Worm (Caenorhabditis elegans): ENCODE measurements around the gene pgap-1.
"Not testable (repeated sequence)": the region's sequence is repeated elsewhere in the genome, so short reads cannot be mapped to it uniquely, and the experiment has no call there.

pgap-1 gene

ce11 chrV:11279564-11279963, 37.9 kb downstream of the pgap-1 start:
- TF ChIP-seq tra-4 (tag; optimal IDR thresholded peaks at IDR 0.05), result no peak
- TF ChIP-seq ceh-36 (tag; optimal IDR thresholded peaks at IDR 0.05), result no peak
- TF ChIP-seq ceh-13 (GFP tag; optimal IDR thresholded peaks at IDR 0.05), result no peak
- no peak for TF ChIP-seq hmbx-1 (tag; optimal IDR thresholded peaks at IDR 0.05)
- no peak for TF ChIP-seq flt-1 (GFP tag; IDR thresholded peaks at IDR 0.05)
- TF ChIP-seq sea-1 (GFP tag; conservative IDR thresholded peaks at IDR 0.05), result no peak
- TF ChIP-seq F13C5.2 (tag; optimal IDR thresholded peaks at IDR 0.05), result no peak
- TF ChIP-seq scrt-1 (GFP tag; IDR thresholded peaks at IDR 0.05), result no peak
- no peak for TF ChIP-seq hnd-1 (tag; optimal IDR thresholded peaks at IDR 0.05)
- TF ChIP-seq ets-7 (tag; optimal IDR thresholded peaks at IDR 0.05), result no peak
- TF ChIP-seq aly-1 (tag; optimal IDR thresholded peaks at IDR 0.05), result no peak
- no peak for TF ChIP-seq tbx-11 (GFP tag; IDR thresholded peaks at IDR 0.05)
- TF ChIP-seq B0310.2 (tag; optimal IDR thresholded peaks at IDR 0.05), result no peak
- no peak for TF ChIP-seq tbx-37 (GFP tag; conservative IDR thresholded peaks at IDR 0.05)
- no peak for TF ChIP-seq ama-1 (optimal IDR thresholded peaks at IDR 0.05)
- no peak for TF ChIP-seq hmg-4 (GFP tag; optimal IDR thresholded peaks at IDR 0.05)
- no peak for TF ChIP-seq pes-1 (GFP tag; IDR thresholded peaks at IDR 0.05)

ce11 chrV:11281414-11282209, 39.9 kb downstream of the pgap-1 start:
- TF ChIP-seq sea-1 (GFP tag; conservative IDR thresholded peaks at IDR 0.05) (no peak), hmg-4 (GFP tag; optimal IDR thresholded peaks at IDR 0.05) (peak; percentile 52)

ce11 chrV:11282272-11282671, 40.6 kb downstream of the pgap-1 start, which contains the start of gene gly-20:
Gene gly-20 (plus strand): TSS chrV:11282572.
- TF ChIP-seq hnd-1 (tag; optimal IDR thresholded peaks at IDR 0.05) (no peak), pes-1 (GFP tag; IDR thresholded peaks at IDR 0.05) (no peak), B0310.2 (tag; optimal IDR thresholded peaks at IDR 0.05) (no peak), hmg-4 (GFP tag; optimal IDR thresholded peaks at IDR 0.05) (no peak), F13C5.2 (tag; optimal IDR thresholded peaks at IDR 0.05) (no peak), ama-1 (optimal IDR thresholded peaks at IDR 0.05) (no peak), sea-1 (GFP tag; conservative IDR thresholded peaks at IDR 0.05) (no peak), tbx-11 (GFP tag; IDR thresholded peaks at IDR 0.05) (no peak), ceh-13 (GFP tag; optimal IDR thresholded peaks at IDR 0.05) (no peak), tbx-37 (GFP tag; conservative IDR thresholded peaks at IDR 0.05) (no peak), flt-1 (GFP tag; IDR thresholded peaks at IDR 0.05) (no peak), ceh-36 (tag; optimal IDR thresholded peaks at IDR 0.05) (no peak), tra-4 (tag; optimal IDR thresholded peaks at IDR 0.05) (no peak), hmbx-1 (tag; optimal IDR thresholded peaks at IDR 0.05) (no peak), scrt-1 (GFP tag; IDR thresholded peaks at IDR 0.05) (no peak), ets-7 (tag; optimal IDR thresholded peaks at IDR 0.05) (no peak), aly-1 (tag; optimal IDR thresholded peaks at IDR 0.05) (no peak)

- TF ChIP-seq hmbx-1 (tag; optimal IDR thresholded peaks at IDR 0.05); sea-1 (GFP tag; conservative IDR thresholded peaks at IDR 0.05); ceh-36 (tag; optimal IDR thresholded peaks at IDR 0.05): not testable (repeated sequence)
Measured at ce11 chrV:11286114-11286513, 44.4 kb downstream of the pgap-1 start, which contains the start of gene C03E10.3. Gene C03E10.3 (plus strand): TSS chrV:11286414.

ce11 chrV:11290888-11291287, 49.2 kb downstream of the pgap-1 start, which contains the start of gene C03E10.1:
Gene C03E10.1 (plus strand): TSS chrV:11291188.
- TF ChIP-seq hmg-4 (GFP tag; optimal IDR thresholded peaks at IDR 0.05), result no peak
- no peak for TF ChIP-seq ets-7 (tag; optimal IDR thresholded peaks at IDR 0.05)
- TF ChIP-seq tbx-37 (GFP tag; conservative IDR thresholded peaks at IDR 0.05), result no peak
- no peak for TF ChIP-seq hmbx-1 (tag; optimal IDR thresholded peaks at IDR 0.05)
- no peak for TF ChIP-seq ceh-36 (tag; optimal IDR thresholded peaks at IDR 0.05)
- TF ChIP-seq sea-1 (GFP tag; conservative IDR thresholded peaks at IDR 0.05), result no peak
- TF ChIP-seq F13C5.2 (tag; optimal IDR thresholded peaks at IDR 0.05), result no peak
- no peak for TF ChIP-seq tra-4 (tag; optimal IDR thresholded peaks at IDR 0.05)
- no peak for TF ChIP-seq aly-1 (tag; optimal IDR thresholded peaks at IDR 0.05)
- TF ChIP-seq tbx-11 (GFP tag; IDR thresholded peaks at IDR 0.05), result no peak
- TF ChIP-seq scrt-1 (GFP tag; IDR thresholded peaks at IDR 0.05), result no peak

- TF ChIP-seq hnd-1 (tag; optimal IDR thresholded peaks at IDR 0.05) (no peak), flt-1 (GFP tag; IDR thresholded peaks at IDR 0.05) (no peak), tbx-37 (GFP tag; conservative IDR thresholded peaks at IDR 0.05) (no peak), ama-1 (optimal IDR thresholded peaks at IDR 0.05) (no peak), tbx-11 (GFP tag; IDR thresholded peaks at IDR 0.05) (no peak), sea-1 (GFP tag; conservative IDR thresholded peaks at IDR 0.05) (no peak), scrt-1 (GFP tag; IDR thresholded peaks at IDR 0.05) (no peak), pes-1 (GFP tag; IDR thresholded peaks at IDR 0.05) (no peak), B0310.2 (tag; optimal IDR thresholded peaks at IDR 0.05) (no peak), aly-1 (tag; optimal IDR thresholded peaks at IDR 0.05) (no peak), ceh-36 (tag; optimal IDR thresholded peaks at IDR 0.05) (no peak), tra-4 (tag; optimal IDR thresholded peaks at IDR 0.05) (no peak), ets-7 (tag; optimal IDR thresholded peaks at IDR 0.05) (no peak)
Measured at ce11 chrV:11292682-11293081, 51.0 kb downstream of the pgap-1 start.

Data from whole organism, early embryonic.